Worm (Caenorhabditis elegans) whole organism, mixed stage, embryonic: ENCODE results near the gene R12B2.7.

Experiments
- elt-1 ChIP-seq: sonication (generic microtip); optimal IDR thresholded peaks from 2 replicates; lab custom pipeline; 2017; ENCODE audit warnings: missing genetic modification characterization, mild to moderate bottlenecking, missing compliant biosample characterization, antibody characterized with exemption, moderate library complexity, borderline replicate concordance; ENCODE audit not compliant: insufficient read depth
- lsy-2 ChIP-seq: fragments of 150-350 bp; optimal IDR thresholded peaks from 2 replicates; lab custom pipeline; 2014; ENCODE audit warnings: missing biosample characterization, missing genetic modification characterization
- nhr-12 ChIP-seq: fragments of 150-350 bp; optimal IDR thresholded peaks from 2 replicates; lab custom pipeline; 2014; ENCODE audit warnings: missing biosample characterization, missing genetic modification characterization
- nhr-76 ChIP-seq: sonication (generic microtip); optimal IDR thresholded peaks from 2 replicates; lab custom pipeline; 2017; ENCODE audit warnings: missing biosample characterization, missing genetic modification characterization
- ztf-11 ChIP-seq: fragments of 150-350 bp; optimal IDR thresholded peaks from 2 replicates; lab custom pipeline; 2014; ENCODE audit warnings: missing biosample characterization, missing genetic modification characterization

DNA sequence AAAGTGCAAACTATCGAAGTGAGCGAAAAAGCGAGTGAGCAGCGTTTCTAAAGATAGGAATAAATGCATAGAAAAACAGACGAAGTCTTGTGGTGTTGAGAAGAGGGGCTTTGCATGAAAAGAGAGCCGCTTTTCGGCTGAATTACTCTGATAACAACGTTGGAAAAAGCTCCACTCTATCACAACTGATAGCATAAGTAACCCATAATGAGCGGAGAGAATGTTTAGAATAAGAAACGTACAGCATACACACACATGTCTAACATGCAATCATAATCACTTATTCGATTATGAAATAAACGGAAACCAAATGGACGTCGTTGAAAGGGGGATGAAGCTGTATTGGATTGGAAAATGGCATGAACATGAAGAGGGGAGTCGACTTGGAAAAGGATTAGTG lies 25.4 kb downstream of the R12B2.7 start:
- TF ChIP-seq nhr-76 (no peak), elt-1 (no peak), ztf-11 (no peak), nhr-12 (tag; lab: Kevin White, UChicago) (no peak), lsy-2 (tag; lab: Kevin White, UChicago) (no peak)
